Worm (Caenorhabditis elegans): Measurements from ENCODE around the gene epg-6.

ce11 chrIII:10628360-10628759 is 28.4 kb upstream of the epg-6 start:
- TF ChIP-seq lin-11 (tag; optimal IDR thresholded peaks at IDR 0.05) (no peak), egl-27 (tag; optimal IDR thresholded peaks at IDR 0.05) (no peak), snpc-4 (tag; optimal IDR thresholded peaks at IDR 0.05) (no peak), fos-1 (tag; optimal IDR thresholded peaks at IDR 0.05) (no peak)
